Fruit fly (Drosophila melanogaster) whole organism, prepupa: ENCODE measurements around the gene Antp.

Source experiments
- Blimp-1 ChIP-seq: fragments of 200-800 bp; sonication (Bioruptor generic); optimal IDR thresholded peaks from 3 replicates; lab custom pipeline; 2017; ENCODE audit warnings: missing biosample characterization, missing genetic modification characterization, mild to moderate bottlenecking, moderate library complexity, missing genetic modification reagents
- CG11294 ChIP-seq: fragments of 200-800 bp; sonication (Bioruptor generic); IDR thresholded peaks from 2 replicates; pipeline ENCODE4 v1.3.6; 2022; ENCODE audit warnings: missing biosample characterization, missing genetic modification characterization
- CG34406 ChIP-seq: fragments of 200-800 bp; sonication (Bioruptor generic); optimal IDR thresholded peaks from 3 replicates; lab custom pipeline; 2016; ENCODE audit warnings: missing biosample characterization, missing genetic modification characterization
- CG6808 ChIP-seq: fragments of 200-800 bp; sonication (Bioruptor generic); optimal IDR thresholded peaks from 3 replicates; lab custom pipeline; 2017; ENCODE audit warnings: missing biosample characterization, missing genetic modification characterization, mild to moderate bottlenecking, moderate library complexity, missing genetic modification reagents
- Eip78C ChIP-seq: fragments of 200-800 bp; sonication (Bioruptor generic); peaks from one replicate; lab custom pipeline; 2016; ENCODE audit warnings: missing biosample characterization, missing genetic modification characterization
- esn ChIP-seq: fragments of 200-800 bp; sonication (Bioruptor generic); optimal IDR thresholded peaks from 2 replicates; lab custom pipeline; 2016; ENCODE audit warnings: missing biosample characterization, mild to moderate bottlenecking, missing genetic modification characterization, moderate library complexity
- fd85E ChIP-seq: fragments of 200-800 bp; sonication (Bioruptor generic); optimal IDR thresholded peaks from 3 replicates; lab custom pipeline; 2016; ENCODE audit warnings: missing biosample characterization, missing genetic modification characterization
- salr ChIP-seq, 2 experiments: fragments of 200-800 bp; sonication (Bioruptor generic); optimal IDR thresholded peaks; 3 replicates each; lab custom pipeline; 2016 to 2018; ENCODE audit warnings: missing biosample characterization in 2 of 2, missing genetic modification characterization in 2 of 2, mild to moderate bottlenecking in 1 of 2

- TF ChIP-seq salr (GFP tag; optimal IDR thresholded peaks at IDR 0.05; lab: Kevin White, UChicago), result no peak
- TF ChIP-seq CG11294 (GFP tag; lab: Robert Waterston, UW), result no peak
- TF ChIP-seq esn (GFP tag; lab: Kevin White, UChicago), result no peak
- TF ChIP-seq Eip78C (GFP tag; lab: Kevin White, UChicago), result no peak
- no peak for TF ChIP-seq CG6808
- TF ChIP-seq CG34406 (GFP tag; lab: Kevin White, UChicago), result no peak
- no peak for TF ChIP-seq fd85E (GFP tag; lab: Kevin White, UChicago)
- TF ChIP-seq Blimp-1, result no peak
Observed at dm6 chr3R:6963085-6963484, 35.9 kb downstream of the Antp start.
